Fruit fly (Drosophila melanogaster) whole organism, pupa: Measurements from ENCODE around the gene Cpr65Au.

Experiments
- CG13204 ChIP-seq: fragments of 200-800 bp; sonication (Bioruptor generic); optimal IDR thresholded peaks from 2 replicates; lab custom pipeline; 2018; ENCODE audit warnings: missing biosample characterization, mild to moderate bottlenecking, missing genetic modification characterization, moderate library complexity
- CG8159 ChIP-seq: fragments of 200-800 bp; sonication (Bioruptor generic); optimal IDR thresholded peaks from 3 replicates; lab custom pipeline; 2018; ENCODE audit warnings: missing biosample characterization, mild to moderate bottlenecking, missing genetic modification characterization, moderate library complexity
- Snoo ChIP-seq: fragments of 200-800 bp; sonication (Bioruptor generic); optimal IDR thresholded peaks from 3 replicates; lab custom pipeline; 2017; ENCODE audit warnings: missing biosample characterization, mild to moderate bottlenecking, missing genetic modification characterization, inconsistent platforms
- fd96Ca ChIP-seq: fragments of 200-800 bp; sonication (Bioruptor generic); IDR thresholded peaks from 3 replicates; pipeline ENCODE4 v1.3.6; 2022; ENCODE audit warnings: missing biosample characterization, missing genetic modification characterization

DNA sequence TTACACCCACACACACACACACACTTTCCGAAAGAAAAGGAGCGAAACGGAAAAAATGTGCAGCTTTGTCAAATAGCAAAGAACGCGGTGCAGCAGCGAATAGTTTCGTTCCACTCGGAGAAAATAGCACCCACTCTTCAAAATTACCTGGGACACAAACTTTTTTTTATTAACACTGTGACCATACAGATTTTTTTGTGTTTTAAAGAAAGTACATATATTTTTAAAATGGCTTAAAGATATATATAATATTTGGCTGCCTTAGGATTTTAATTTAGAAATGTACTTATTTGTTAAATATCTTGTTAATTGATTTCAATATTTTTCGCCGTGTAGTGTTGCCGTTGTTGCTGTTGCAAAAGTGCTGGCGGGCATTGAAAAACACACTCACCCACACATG lies 47.5 kb downstream of the Cpr65Au start:
- TF ChIP-seq CG8159 (tag; lab: Kevin White, UChicago) (peak; percentile 49), Snoo (no peak), fd96Ca (GFP tag; lab: Robert Waterston, UW) (no peak), CG13204 (GFP tag; lab: Kevin White, UChicago) (no peak)
